Fruit fly (Drosophila melanogaster): ENCODE data around the gene CG7720.

The CG7720 gene

DNA sequence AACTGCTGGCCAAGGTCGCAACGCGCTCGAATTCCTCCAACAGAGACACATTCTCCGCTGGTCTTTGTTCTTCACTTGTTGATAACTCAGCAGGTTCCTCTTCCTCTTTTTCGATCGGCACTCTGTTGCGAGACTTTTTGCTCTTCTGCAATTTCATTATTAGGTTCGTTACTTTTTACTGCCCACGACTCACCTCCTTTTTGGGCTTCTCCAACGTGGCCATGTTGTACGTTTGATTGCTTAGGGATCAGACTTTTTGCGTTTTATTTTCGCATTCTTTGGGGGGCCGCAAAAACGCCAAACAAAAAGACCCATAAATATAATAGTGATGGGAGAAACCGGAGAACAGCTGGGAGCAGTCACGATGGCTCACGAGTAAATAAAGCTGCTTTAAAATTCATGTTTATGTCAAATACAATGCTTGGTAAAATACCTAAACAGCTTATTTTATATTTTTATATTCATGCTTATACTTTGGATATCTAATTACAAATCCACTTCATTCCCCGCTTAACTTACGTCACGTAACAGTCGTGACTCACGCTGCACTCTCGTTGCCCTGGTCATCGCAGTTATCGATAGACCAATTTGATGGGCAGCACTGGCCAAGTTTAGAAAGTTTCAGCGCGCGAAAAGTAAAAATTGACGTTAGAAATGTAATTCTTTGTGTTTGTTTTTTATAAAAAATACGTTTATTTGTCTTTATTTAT, 36.3 kb downstream of the CG7720 start, which contains the start of gene Epg5 (continued):
- TF ChIP-seq CG8944 (GFP tag; optimal IDR thresholded peaks at IDR 0.05) (peak; percentile 67), grn (GFP tag; optimal IDR thresholded peaks at IDR 0.05) (no peak), zen (tag; optimal IDR thresholded peaks at IDR 0.05) (no peak), CkIIα-i1 (GFP tag; IDR thresholded peaks at IDR 0.05) (no peak), zf30C (GFP tag; optimal IDR thresholded peaks at IDR 0.05) (no peak), C15 (GFP tag; IDR thresholded peaks at IDR 0.05) (no peak), PHDP (tag; optimal IDR thresholded peaks at IDR 0.05) (no peak), CG7372 (GFP tag; IDR thresholded peaks at IDR 0.05) (peak; percentile 71), Hr78 (GFP tag; optimal IDR thresholded peaks at IDR 0.05) (no peak), D19A (tag; optimal IDR thresholded peaks at IDR 0.05) (no peak), CG14014 (GFP tag; IDR thresholded peaks at IDR 0.05) (peak; percentile 81), yki (optimal IDR thresholded peaks at IDR 0.05) (no peak), CG17612 (GFP tag; IDR thresholded peaks at IDR 0.05) (0 out of 2 replicates have a peak, but pooled peaks have one; percentile 17), so (GFP tag; IDR thresholded peaks at IDR 0.05) (peak; percentile 66; the same call in 2 of the 3 replicates), Chrac-16 (GFP tag; optimal IDR thresholded peaks at IDR 0.05) (peak; percentile 63), Elba2 (GFP tag; optimal IDR thresholded peaks at IDR 0.05) (no peak), al (GFP tag; IDR thresholded peaks at IDR 0.05) (peak; percentile 73), Poxn (GFP tag; IDR thresholded peaks at IDR 0.05) (peak; percentile 41; the same call in 1 of the 2 replicates), sens-2 (GFP tag; IDR thresholded peaks at IDR 0.05) (no peak), HLH54F (GFP tag; optimal IDR thresholded peaks at IDR 0.05) (peak; percentile 82), Adf1 (GFP tag; IDR thresholded peaks at IDR 0.05) (peak; percentile 47; the same call in 1 of the 2 replicates), CG17829 (tag; optimal IDR thresholded peaks at IDR 0.05) (no peak), CG30403 (GFP tag; optimal IDR thresholded peaks at IDR 0.05) (peak; percentile 87), bowl (GFP tag; IDR thresholded peaks at IDR 0.05) (no peak), Neu2 (GFP tag; optimal IDR thresholded peaks at IDR 0.05; ENCODE audit: borderline replicate concordance) (no peak), repo (GFP tag; optimal IDR thresholded peaks at IDR 0.05) (peak; percentile 38), CG6765 (GFP tag; optimal IDR thresholded peaks at IDR 0.05) (no peak), D19B (GFP tag; optimal IDR thresholded peaks at IDR 0.05) (no peak), NC2α (GFP tag; optimal IDR thresholded peaks at IDR 0.05) (no peak), Nf-YA (GFP tag; IDR thresholded peaks at IDR 0.05) (0 out of 2 replicates have a peak, but pooled peaks have one; percentile 20), chif (GFP tag; optimal IDR thresholded peaks at IDR 0.05) (peak; percentile 34 to 65), CG10959 (GFP tag; IDR thresholded peaks at IDR 0.05) (no peak), CG7271 (tag; optimal IDR thresholded peaks at IDR 0.05) (no peak), CG17359 (tag; optimal IDR thresholded peaks at IDR 0.05) (no peak), HHEX (GFP tag; optimal IDR thresholded peaks at IDR 0.05) (peak; percentile 50), h (optimal IDR thresholded peaks at IDR 0.05) (no peak), bbx (GFP tag; IDR thresholded peaks at IDR 0.05; ENCODE audit: partially characterized antibody) (peak; percentile 91), gfzf (GFP tag; optimal IDR thresholded peaks at IDR 0.05) (peak; percentile 27), CG11696 (GFP tag; IDR thresholded peaks at IDR 0.05) (no peak), CG6175 (GFP tag; IDR thresholded peaks at IDR 0.05) (0 out of 3 replicates have a peak, but pooled peaks have one; percentile 50), bigmax (GFP tag; optimal IDR thresholded peaks at IDR 0.05) (no peak), vnd (GFP tag; IDR thresholded peaks at IDR 0.05; ENCODE audit: partially characterized antibody) (peak; percentile 99), CG30431 (GFP tag; optimal IDR thresholded peaks at IDR 0.05) (peak; percentile 30), org-1 (GFP tag; optimal IDR thresholded peaks at IDR 0.05) (no peak), CG1603 (tag; optimal IDR thresholded peaks at IDR 0.05) (no peak), jigr1 (GFP tag; IDR thresholded peaks at IDR 0.05) (no peak), toy (GFP tag; IDR thresholded peaks at IDR 0.05) (no peak), Meics (GFP tag; optimal IDR thresholded peaks at IDR 0.05) (no peak), CG9727 (GFP tag; optimal IDR thresholded peaks at IDR 0.05) (peak; percentile 71), amos (GFP tag; IDR thresholded peaks at IDR 0.05; ENCODE audit: partially characterized antibody) (peak; percentile 94)

All from whole organism, embryonic.